Comparison of ENCODE assay signal across 5 worm cellular contexts in the genomic region with DNA sequence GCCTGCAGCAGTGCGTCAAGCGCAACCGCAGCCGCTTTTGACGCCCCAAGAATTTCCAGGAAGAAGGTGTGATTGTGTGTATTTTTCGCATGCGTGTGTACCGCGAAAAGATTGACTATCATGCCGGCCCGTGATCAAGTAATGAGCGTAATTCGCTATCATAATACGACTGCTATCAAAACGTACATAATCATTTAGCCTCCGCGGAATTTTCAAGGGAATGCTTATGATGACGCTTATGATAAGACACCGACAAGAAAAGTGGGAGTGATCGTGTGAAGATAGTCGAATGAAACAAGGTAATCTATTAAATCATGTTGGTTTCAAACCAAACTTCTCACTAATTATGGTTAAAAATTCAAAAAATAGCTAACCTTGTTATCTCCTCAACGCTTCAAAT.
TF ChIP-seq lines count a peak whose summit lies in the region.

No protein-coding gene starts in this region.

TF ChIP-seq in whole organism, L1 larva, 84 proteins besides CTCF, POLR2A, EP300 and RAD21:
- TF ChIP-seq elt-2 (tag; optimal IDR thresholded peaks at IDR 0.05; lab: Kevin White, UChicago) (peak; percentile 78), elt-3 (tag; optimal IDR thresholded peaks at IDR 0.05; lab: Kevin White, UChicago) (peak in 1 of 6 experiments; percentile 50), ama-1 (optimal IDR thresholded peaks at IDR 0.05; lab: Kevin White, UChicago) (no peak), nhr-85 (tag; lab: Kevin White, UChicago) (peak; percentile 36)

TF ChIP-seq in whole organism, L2 larva, 48 proteins besides CTCF, POLR2A, EP300 and RAD21:
- TF ChIP-seq ztf-11 (tag; optimal IDR thresholded peaks at IDR 0.05; lab: Kevin White, UChicago), result no peak
- peak; percentile 4 for TF ChIP-seq sma-9 (GFP tag; optimal IDR thresholded peaks at IDR 0.05; lab: Kevin White, UChicago)
- no peak for TF ChIP-seq sma-9 (tag; optimal IDR thresholded peaks at IDR 0.05; lab: Kevin White, UChicago)
- no peak for TF ChIP-seq nhr-25 (tag; optimal IDR thresholded peaks at IDR 0.05; lab: Kevin White, UChicago)
- no peak for TF ChIP-seq nhr-6 (tag; optimal IDR thresholded peaks at IDR 0.05; lab: Kevin White, UChicago)
- peak; percentile 55 for TF ChIP-seq fos-1 (tag; optimal IDR thresholded peaks at IDR 0.05; lab: Kevin White, UChicago)

TF ChIP-seq in whole organism, L3 larva, 47 proteins besides CTCF, POLR2A, EP300 and RAD21:
- no peak for TF ChIP-seq nhr-237 (tag; optimal IDR thresholded peaks at IDR 0.05; lab: Kevin White, UChicago)
- no peak for TF ChIP-seq daf-12 (tag; optimal IDR thresholded peaks at IDR 0.05; lab: Kevin White, UChicago)
- TF ChIP-seq tbx-2 (tag; optimal IDR thresholded peaks at IDR 0.05; lab: Kevin White, UChicago), result no peak
- TF ChIP-seq elt-2 (tag; optimal IDR thresholded peaks at IDR 0.05; lab: Kevin White, UChicago), result peak; percentile 40
- no peak for TF ChIP-seq R02D3.7 (tag; optimal IDR thresholded peaks at IDR 0.05; lab: Kevin White, UChicago)
- TF ChIP-seq nhr-25 (tag; optimal IDR thresholded peaks at IDR 0.05; lab: Kevin White, UChicago), result peak; percentile 42
- TF ChIP-seq lin-39 (tag; optimal IDR thresholded peaks at IDR 0.05; lab: Kevin White, UChicago), result no peak
- no peak for TF ChIP-seq ceh-28 (tag; optimal IDR thresholded peaks at IDR 0.05; lab: Kevin White, UChicago)
- no peak for TF ChIP-seq ceh-9 (tag; optimal IDR thresholded peaks at IDR 0.05; lab: Kevin White, UChicago)
- TF ChIP-seq zag-1 (tag; optimal IDR thresholded peaks at IDR 0.05; lab: Kevin White, UChicago), result no peak
- TF ChIP-seq mdl-1 (tag; optimal IDR thresholded peaks at IDR 0.05; lab: Kevin White, UChicago), result no peak
- no peak for TF ChIP-seq pha-4 (tag; optimal IDR thresholded peaks at IDR 0.05; lab: Kevin White, UChicago)

TF ChIP-seq in whole organism, L4 larva, 104 proteins besides CTCF, POLR2A, EP300 and RAD21:
- TF ChIP-seq hlh-11 (tag; optimal IDR thresholded peaks at IDR 0.05; lab: Kevin White, UChicago) (peak; percentile 20), pqm-1 (tag; optimal IDR thresholded peaks at IDR 0.05; lab: Kevin White, UChicago) (peak; percentile 11), daf-19 (GFP tag; conservative IDR thresholded peaks at IDR 0.05; lab: Robert Waterston, UW) (no peak), hlh-30 (tag; optimal IDR thresholded peaks at IDR 0.05; lab: Kevin White, UChicago; ENCODE audit: insufficient read depth) (peak; percentile 23), nhr-76 (tag; optimal IDR thresholded peaks at IDR 0.05; lab: Kevin White, UChicago) (no peak), lim-7 (GFP tag; IDR thresholded peaks at IDR 0.05; lab: Robert Waterston, UW) (no peak; the same call in 1 of the 2 replicates), lsy-2 (tag; optimal IDR thresholded peaks at IDR 0.05; lab: Kevin White, UChicago) (no peak), Y5F2A.4 (GFP tag; optimal IDR thresholded peaks at IDR 0.05; lab: Kevin White, UChicago) (no peak), mxl-3 (GFP tag; optimal IDR thresholded peaks at IDR 0.05; lab: Kevin White, UChicago) (peak; percentile 45), F26F4.8 (GFP tag; conservative IDR thresholded peaks at IDR 0.05; lab: Robert Waterston, UW) (no peak)
TF ChIP-seq in whole organism, L4 larva: peak in this region for 4.

TF ChIP-seq in whole organism, late embryonic, 69 proteins besides CTCF, POLR2A, EP300 and RAD21:
- TF ChIP-seq sox-4 (tag; optimal IDR thresholded peaks at IDR 0.05; lab: Kevin White, UChicago), result no peak
- no peak for TF ChIP-seq K02D7.2 (tag; optimal IDR thresholded peaks at IDR 0.05; lab: Kevin White, UChicago)
- TF ChIP-seq elt-2 (tag; optimal IDR thresholded peaks at IDR 0.05; lab: Kevin White, UChicago), result peak; percentile 17

Comparison
In these comparisons a context has a peak if more than half of its experiments do, and no peak if none do; other contexts are left out.
1. Of the 29 proteins assayed by ChIP-seq in both whole organism, L4 larva and whole organism, L1 larva: peak only in whole organism, L4 larva: pqm-1; only in whole organism, L1 larva: none; in both: none; in neither: 28.